Worm (Caenorhabditis elegans) whole organism, early embryonic: Measurements from ENCODE around the gene ZK757.1.

ENCODE experiments used
- F13C5.2 ChIP-seq: sonication (generic microtip); optimal IDR thresholded peaks from 2 replicates; lab custom pipeline; 2017; ENCODE audit warnings: mild to moderate bottlenecking, missing genetic modification characterization, inconsistent platforms, missing compliant biosample characterization
- aly-1 ChIP-seq: sonication (generic microtip); optimal IDR thresholded peaks from 2 replicates; lab custom pipeline; 2016; ENCODE audit warnings: missing genetic modification characterization, missing compliant biosample characterization
- ama-1 ChIP-seq: fragments of 150-350 bp; optimal IDR thresholded peaks from 2 replicates; lab custom pipeline; 2014
- ceh-13 ChIP-seq: fragments of 200-800 bp; sonication (Bioruptor generic); optimal IDR thresholded peaks from 2 replicates; lab custom pipeline; 2018; ENCODE audit warnings: mild to moderate bottlenecking, missing genetic modification characterization, missing compliant biosample characterization
- ceh-36 ChIP-seq: sonication (generic microtip); optimal IDR thresholded peaks from 2 replicates; lab custom pipeline; 2016; ENCODE audit warnings: missing genetic modification characterization, inconsistent platforms, missing compliant biosample characterization
- ets-7 ChIP-seq: sonication (generic microtip); optimal IDR thresholded peaks from 2 replicates; lab custom pipeline; 2016; ENCODE audit warnings: missing genotype, missing genetic modification characterization, missing compliant biosample characterization
- flt-1 ChIP-seq: fragments of 200-800 bp; sonication (Bioruptor generic); IDR thresholded peaks from 2 replicates; pipeline ENCODE4 v1.3.6; 2022; ENCODE audit warnings: missing genetic modification characterization, missing compliant biosample characterization
- hmbx-1 ChIP-seq: sonication (generic microtip); optimal IDR thresholded peaks from 2 replicates; lab custom pipeline; 2016; ENCODE audit warnings: mild to moderate bottlenecking, missing genetic modification characterization, missing compliant biosample characterization
- hmg-4 ChIP-seq: fragments of 200-800 bp; sonication (Bioruptor generic); optimal IDR thresholded peaks from 2 replicates; lab custom pipeline; 2018; ENCODE audit warnings: mild to moderate bottlenecking, missing genetic modification characterization, missing compliant biosample characterization
- hnd-1 ChIP-seq: sonication (generic microtip); optimal IDR thresholded peaks from 2 replicates; lab custom pipeline; 2016; ENCODE audit warnings: missing genetic modification characterization, missing compliant biosample characterization
- pes-1 ChIP-seq: fragments of 200-800 bp; sonication (Bioruptor generic); IDR thresholded peaks from 2 replicates; pipeline ENCODE4 v1.3.6; 2022; ENCODE audit warnings: missing genetic modification reagents, missing genetic modification characterization, missing compliant biosample characterization
- scrt-1 ChIP-seq: fragments of 200-800 bp; sonication (Bioruptor generic); IDR thresholded peaks from 2 replicates; pipeline ENCODE4 v1.3.6; 2022; ENCODE audit warnings: missing genetic modification characterization, missing compliant biosample characterization
- sea-1 ChIP-seq: fragments of 200-800 bp; sonication (Bioruptor generic); conservative IDR thresholded peaks from 2 replicates; pipeline ENCODE4 v1.3.6; 2022; ENCODE audit warnings: missing genetic modification characterization, missing compliant biosample characterization
- tbx-11 ChIP-seq: fragments of 200-800 bp; sonication (Bioruptor generic); IDR thresholded peaks from 2 replicates; pipeline ENCODE4 v1.3.6; 2022; ENCODE audit warnings: missing genetic modification characterization, missing compliant biosample characterization
- tra-4 ChIP-seq: sonication (generic microtip); optimal IDR thresholded peaks from 2 replicates; lab custom pipeline; 2017; ENCODE audit warnings: missing genetic modification characterization, missing compliant biosample characterization

The ZK757.1 gene

ce11 chrIII:9824330-9824934 lies 46.5 kb downstream of the ZK757.1 start, which contains the start of gene lin-52:
Gene lin-52 (minus strand): TSS chrIII:9824750.
- no peak for TF ChIP-seq tbx-11 (GFP tag; lab: Robert Waterston, UW)
- TF ChIP-seq hmbx-1 (tag; lab: Kevin White, UChicago) = no peak
- peak; percentile 64 for TF ChIP-seq ama-1 (lab: Kevin White, UChicago)

ce11 chrIII:9823748-9824147 lies 47.2 kb downstream of the ZK757.1 start:
- TF ChIP-seq tbx-11 (GFP tag; lab: Robert Waterston, UW) (no peak), F13C5.2 (tag; lab: Kevin White, UChicago) (no peak), tra-4 (tag; lab: Kevin White, UChicago) (no peak), ets-7 (no peak), hmg-4 (GFP tag; lab: Kevin White, UChicago) (no peak)

- TF ChIP-seq sea-1 (no peak), hmg-4 (GFP tag; lab: Kevin White, UChicago) (no peak), hmbx-1 (tag; lab: Kevin White, UChicago) (no peak), tra-4 (tag; lab: Kevin White, UChicago) (no peak), F13C5.2 (tag; lab: Kevin White, UChicago) (no peak), flt-1 (GFP tag; lab: Robert Waterston, UW) (no peak), aly-1 (tag; lab: Kevin White, UChicago) (no peak), ama-1 (lab: Kevin White, UChicago) (no peak), ceh-13 (GFP tag; lab: Kevin White, UChicago) (no peak)
Observed at ce11 chrIII:9822942-9823341, 48.0 kb downstream of the ZK757.1 start, which contains the start of gene arl-5. Gene arl-5 (plus strand): TSS chrIII:9823242.

- TF ChIP-seq flt-1 (GFP tag; lab: Robert Waterston, UW) (no peak), ceh-36 (no peak), F13C5.2 (tag; lab: Kevin White, UChicago) (no peak), hmbx-1 (tag; lab: Kevin White, UChicago) (no peak), pes-1 (GFP tag; lab: Robert Waterston, UW) (no peak), scrt-1 (GFP tag; lab: Robert Waterston, UW) (peak; percentile 65; the same call in 1 of the 2 replicates), hmg-4 (GFP tag; lab: Kevin White, UChicago) (peak; percentile 45), aly-1 (tag; lab: Kevin White, UChicago) (peak; percentile 57), hnd-1 (tag; lab: Kevin White, UChicago) (no peak), tbx-11 (GFP tag; lab: Robert Waterston, UW) (no peak)
Observed at ce11 chrIII:9818763-9819162, 52.2 kb downstream of the ZK757.1 start, which contains the start of gene panl-3. Gene panl-3 (plus strand): TSS chrIII:9819056.
